Worm (Caenorhabditis elegans): ENCODE measurements around the gene abhd-3.2.

Gene abhd-3.2

ce11 chrX:1009512-1009911 lies 31.7 kb upstream of the abhd-3.2 start:
- TF ChIP-seq dmd-4 (tag; optimal IDR thresholded peaks at IDR 0.05) (no peak), lsy-2 (tag; optimal IDR thresholded peaks at IDR 0.05) (no peak), mbf-1 (tag; optimal IDR thresholded peaks at IDR 0.05) (no peak), C34F6.9 (tag; optimal IDR thresholded peaks at IDR 0.05) (no peak), unc-62 (GFP tag; optimal IDR thresholded peaks at IDR 0.05) (no peak), nhr-21 (tag; optimal IDR thresholded peaks at IDR 0.05) (no peak), nhr-6 (tag; optimal IDR thresholded peaks at IDR 0.05) (no peak)

ce11 chrX:1005026-1005425 lies 27.2 kb upstream of the abhd-3.2 start:
- TF ChIP-seq nhr-6 (tag; optimal IDR thresholded peaks at IDR 0.05) = peak; percentile 3
- TF ChIP-seq R02D3.7 (tag; optimal IDR thresholded peaks at IDR 0.05) = no peak
- TF ChIP-seq nhr-23 (tag; optimal IDR thresholded peaks at IDR 0.05) = no peak
- no peak for TF ChIP-seq nhr-21 (tag; optimal IDR thresholded peaks at IDR 0.05)
- no peak for TF ChIP-seq Y55F3AM.14 (GFP tag; optimal IDR thresholded peaks at IDR 0.05)
- peak; percentile 22 for TF ChIP-seq nhr-25 (tag; optimal IDR thresholded peaks at IDR 0.05)
- no peak for TF ChIP-seq lin-39 (tag; optimal IDR thresholded peaks at IDR 0.05)
- peak; percentile 4 for TF ChIP-seq nhr-129 (tag; optimal IDR thresholded peaks at IDR 0.05)

ce11 chrX:1004037-1004436 lies 26.2 kb upstream of the abhd-3.2 start, which contains the start of gene cutl-21:
Gene cutl-21, plus strand, starts transcription at chrX:1004337.
- no peak for TF ChIP-seq ztf-11 (tag; optimal IDR thresholded peaks at IDR 0.05)
- TF ChIP-seq C34F6.9 (tag; optimal IDR thresholded peaks at IDR 0.05) = no peak
- no peak for TF ChIP-seq ceh-16 (tag; optimal IDR thresholded peaks at IDR 0.05)
- TF ChIP-seq unc-62 (GFP tag; optimal IDR thresholded peaks at IDR 0.05) = no peak
- TF ChIP-seq sma-3 (GFP tag; optimal IDR thresholded peaks at IDR 0.05) = no peak
- TF ChIP-seq elt-1 (tag; optimal IDR thresholded peaks at IDR 0.05) = no peak
- TF ChIP-seq unc-55 (GFP tag; optimal IDR thresholded peaks at IDR 0.05) = no peak
- TF ChIP-seq crh-2 (tag; optimal IDR thresholded peaks at IDR 0.05) = no peak
- TF ChIP-seq snpc-4 (tag; optimal IDR thresholded peaks at IDR 0.05) = no peak
- TF ChIP-seq peb-1 (tag; optimal IDR thresholded peaks at IDR 0.05) = no peak
- no peak for TF ChIP-seq lin-11 (tag; optimal IDR thresholded peaks at IDR 0.05)

ce11 chrX:994678-995077 lies 16.9 kb upstream of the abhd-3.2 start:
- TF ChIP-seq nhr-129 (tag; optimal IDR thresholded peaks at IDR 0.05) (no peak), nhr-77 (tag; optimal IDR thresholded peaks at IDR 0.05) (no peak), nhr-11 (tag; optimal IDR thresholded peaks at IDR 0.05) (no peak), alr-1 (tag; optimal IDR thresholded peaks at IDR 0.05) (no peak), ceh-82 (tag; optimal IDR thresholded peaks at IDR 0.05) (no peak), elt-1 (tag; optimal IDR thresholded peaks at IDR 0.05) (no peak), dmd-4 (tag; optimal IDR thresholded peaks at IDR 0.05) (no peak), unc-55 (GFP tag; optimal IDR thresholded peaks at IDR 0.05) (no peak), elt-3 (tag; optimal IDR thresholded peaks at IDR 0.05) (no peak), unc-62 (GFP tag; optimal IDR thresholded peaks at IDR 0.05) (no peak), nhr-25 (tag; optimal IDR thresholded peaks at IDR 0.05) (no peak), crh-2 (tag; optimal IDR thresholded peaks at IDR 0.05) (no peak), unc-39 (tag; optimal IDR thresholded peaks at IDR 0.05) (no peak), blmp-1 (tag; optimal IDR thresholded peaks at IDR 0.05; ENCODE audit: insufficient read depth) (no peak), lin-11 (tag; optimal IDR thresholded peaks at IDR 0.05) (no peak), gmeb-1 (tag; optimal IDR thresholded peaks at IDR 0.05) (no peak), ztf-11 (tag; optimal IDR thresholded peaks at IDR 0.05) (no peak)

- TF ChIP-seq ztf-1 (GFP tag; conservative IDR thresholded peaks at IDR 0.05) = no peak
- peak; percentile 75 for TF ChIP-seq sma-9 (GFP tag; optimal IDR thresholded peaks at IDR 0.05)
- TF ChIP-seq sma-9 (tag; optimal IDR thresholded peaks at IDR 0.05) = no peak
- TF ChIP-seq blmp-1 (tag; optimal IDR thresholded peaks at IDR 0.05; ENCODE audit: insufficient read depth) = no peak
- no peak for TF ChIP-seq dmd-4 (tag; optimal IDR thresholded peaks at IDR 0.05)
- peak; percentile 88 for TF ChIP-seq zag-1 (tag; optimal IDR thresholded peaks at IDR 0.05)
- TF ChIP-seq unc-62 (GFP tag; optimal IDR thresholded peaks at IDR 0.05) = no peak
- TF ChIP-seq gmeb-1 (tag; optimal IDR thresholded peaks at IDR 0.05) = no peak
- no peak for TF ChIP-seq fos-1 (tag; optimal IDR thresholded peaks at IDR 0.05)
- peak; percentile 48 for TF ChIP-seq unc-39 (tag; optimal IDR thresholded peaks at IDR 0.05)
- TF ChIP-seq nhr-11 (tag; optimal IDR thresholded peaks at IDR 0.05) = no peak
- peak; percentile 12 for TF ChIP-seq lin-39 (tag; optimal IDR thresholded peaks at IDR 0.05)
- TF ChIP-seq elt-3 (tag; optimal IDR thresholded peaks at IDR 0.05) = no peak
- peak; percentile 66 for TF ChIP-seq unc-55 (GFP tag; optimal IDR thresholded peaks at IDR 0.05)
- TF ChIP-seq lsy-2 (tag; optimal IDR thresholded peaks at IDR 0.05) = peak in 1 of 2 experiments; percentile 55
- no peak for TF ChIP-seq peb-1 (tag; optimal IDR thresholded peaks at IDR 0.05)
- TF ChIP-seq nhr-21 (tag; optimal IDR thresholded peaks at IDR 0.05) = no peak
- no peak for TF ChIP-seq elt-1 (tag; optimal IDR thresholded peaks at IDR 0.05)
- no peak for TF ChIP-seq nhr-23 (tag; optimal IDR thresholded peaks at IDR 0.05)
- no peak for TF ChIP-seq aly-2 (tag; optimal IDR thresholded peaks at IDR 0.05)
- TF ChIP-seq mdl-1 (tag; optimal IDR thresholded peaks at IDR 0.05) = peak in 1 of 2 experiments; percentile 51
- TF ChIP-seq skn-1 (tag; optimal IDR thresholded peaks at IDR 0.05) = no peak
- TF ChIP-seq ama-1 (optimal IDR thresholded peaks at IDR 0.05) = no peak
- TF ChIP-seq nhr-129 (tag; optimal IDR thresholded peaks at IDR 0.05) = peak; percentile 64
- TF ChIP-seq ztf-11 (tag; optimal IDR thresholded peaks at IDR 0.05) = peak; percentile 46
- no peak for TF ChIP-seq nhr-10 (tag; optimal IDR thresholded peaks at IDR 0.05)
- TF ChIP-seq Y55F3AM.14 (GFP tag; optimal IDR thresholded peaks at IDR 0.05) = no peak
- no peak for TF ChIP-seq nhr-77 (tag; optimal IDR thresholded peaks at IDR 0.05)
- TF ChIP-seq ceh-82 (tag; optimal IDR thresholded peaks at IDR 0.05) = no peak
- TF ChIP-seq C34F6.9 (tag; optimal IDR thresholded peaks at IDR 0.05) = peak; percentile 33
- no peak for TF ChIP-seq nhr-237 (tag; optimal IDR thresholded peaks at IDR 0.05)
Measured at ce11 chrX:992650-993403, 15.0 kb upstream of the abhd-3.2 start.

Data from whole organism, L2 larva.